Fruit fly (Drosophila melanogaster) whole organism, adult: ENCODE results near the gene Vha26.

ENCODE experiments used
- CG1620 ChIP-seq: fragments of 200-800 bp; sonication (Bioruptor generic); optimal IDR thresholded peaks from 2 replicates; lab custom pipeline; 2016; ENCODE audit warnings: missing biosample characterization, missing genetic modification characterization
- CG7045 ChIP-seq: fragments of 200-800 bp; sonication (Bioruptor generic); optimal IDR thresholded peaks from 2 replicates; lab custom pipeline; 2017; ENCODE audit warnings: missing biosample characterization, mild to moderate bottlenecking, missing genetic modification characterization
- Crg-1 ChIP-seq: fragments of 200-800 bp; sonication (Bioruptor generic); optimal IDR thresholded peaks from 2 replicates; lab custom pipeline; 2016; ENCODE audit warnings: missing biosample characterization, missing genetic modification characterization
- bab1 ChIP-seq: fragments of 200-800 bp; sonication (Bioruptor generic); optimal IDR thresholded peaks from 3 replicates; lab custom pipeline; 2019; ENCODE audit warnings: missing biosample characterization, mild to moderate bottlenecking, missing genetic modification characterization, moderate library complexity
- pad ChIP-seq: fragments of 200-800 bp; sonication (Bioruptor generic); optimal IDR thresholded peaks from 3 replicates; lab custom pipeline; 2017; ENCODE audit warnings: missing biosample characterization, missing genetic modification characterization, mild to moderate bottlenecking, moderate library complexity, missing genetic modification reagents

DNA sequence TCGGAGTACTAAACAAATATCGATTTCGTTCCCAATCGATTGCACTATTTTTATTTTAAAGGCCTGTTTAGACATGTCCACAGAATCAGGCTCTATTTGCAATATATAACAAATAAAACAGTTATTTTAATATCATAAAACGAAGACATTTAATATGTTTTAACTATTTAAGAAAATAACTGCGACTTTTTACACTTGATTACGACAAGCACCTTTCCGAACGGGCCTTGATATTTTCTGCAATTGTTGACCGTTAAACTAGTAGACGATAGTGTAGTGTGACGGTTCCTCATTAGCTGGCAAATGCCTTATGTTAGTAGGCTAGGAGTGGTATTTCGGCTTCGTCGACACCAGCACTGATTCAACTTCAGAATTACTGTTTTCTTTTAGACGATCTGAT, 23.0 kb upstream of the Vha26 start, which contains the start of the genes CG2931 and Rheb:
- TF ChIP-seq CG7045 (GFP tag; lab: Kevin White, UChicago) = peak; percentile 36
- TF ChIP-seq CG1620 (GFP tag; lab: Kevin White, UChicago) = peak; percentile 81
- TF ChIP-seq Crg-1 (GFP tag; lab: Kevin White, UChicago) = no peak
- TF ChIP-seq pad = peak; percentile 42
- TF ChIP-seq bab1 (GFP tag; lab: Kevin White, UChicago) = peak; percentile 85
